Worm (Caenorhabditis elegans) whole organism, early embryonic: ENCODE data around the gene H20J04.1.

Source experiments
- aly-1 ChIP-seq: sonication (generic microtip); optimal IDR thresholded peaks from 2 replicates; lab custom pipeline; 2016; ENCODE audit warnings: missing genetic modification characterization, missing compliant biosample characterization
- ama-1 ChIP-seq: fragments of 150-350 bp; optimal IDR thresholded peaks from 2 replicates; lab custom pipeline; 2014
- ets-7 ChIP-seq: sonication (generic microtip); optimal IDR thresholded peaks from 2 replicates; lab custom pipeline; 2016; ENCODE audit warnings: missing genotype, missing genetic modification characterization, missing compliant biosample characterization
- flt-1 ChIP-seq: fragments of 200-800 bp; sonication (Bioruptor generic); IDR thresholded peaks from 2 replicates; pipeline ENCODE4 v1.3.6; 2022; ENCODE audit warnings: missing genetic modification characterization, missing compliant biosample characterization
- hmg-4 ChIP-seq: fragments of 200-800 bp; sonication (Bioruptor generic); optimal IDR thresholded peaks from 2 replicates; lab custom pipeline; 2018; ENCODE audit warnings: mild to moderate bottlenecking, missing genetic modification characterization, missing compliant biosample characterization
- hnd-1 ChIP-seq: sonication (generic microtip); optimal IDR thresholded peaks from 2 replicates; lab custom pipeline; 2016; ENCODE audit warnings: missing genetic modification characterization, missing compliant biosample characterization
- scrt-1 ChIP-seq: fragments of 200-800 bp; sonication (Bioruptor generic); IDR thresholded peaks from 2 replicates; pipeline ENCODE4 v1.3.6; 2022; ENCODE audit warnings: missing genetic modification characterization, missing compliant biosample characterization
- sea-1 ChIP-seq: fragments of 200-800 bp; sonication (Bioruptor generic); conservative IDR thresholded peaks from 2 replicates; pipeline ENCODE4 v1.3.6; 2022; ENCODE audit warnings: missing genetic modification characterization, missing compliant biosample characterization
- tbx-11 ChIP-seq: fragments of 200-800 bp; sonication (Bioruptor generic); IDR thresholded peaks from 2 replicates; pipeline ENCODE4 v1.3.6; 2022; ENCODE audit warnings: missing genetic modification characterization, missing compliant biosample characterization
- tra-4 ChIP-seq: sonication (generic microtip); optimal IDR thresholded peaks from 2 replicates; lab custom pipeline; 2017; ENCODE audit warnings: missing genetic modification characterization, missing compliant biosample characterization

- TF ChIP-seq flt-1 (no peak), ets-7 (tag; lab: Kevin White, UChicago) (no peak), tbx-11 (no peak), hmg-4 (GFP tag; lab: Kevin White, UChicago) (no peak), aly-1 (tag; lab: Kevin White, UChicago) (no peak), tra-4 (no peak), ama-1 (lab: Kevin White, UChicago) (no peak), scrt-1 (no peak), sea-1 (no peak), hnd-1 (tag; lab: Kevin White, UChicago) (no peak)
Observed at ce11 chrII:4405358-4405757, 49.9 kb downstream of the H20J04.1 start, which contains the start of gene ZK430.5.
